Worm (Caenorhabditis elegans) whole organism, late embryonic: ENCODE results near the gene Y34B4A.4.

ENCODE experiments used
- C38D4.7 ChIP-seq: fragments of 200-800 bp; sonication (Bioruptor generic); optimal IDR thresholded peaks from 2 replicates; lab custom pipeline; 2018; ENCODE audit warnings: mild to moderate bottlenecking, missing genetic modification characterization, moderate library complexity, missing compliant biosample characterization
- K02D7.2 ChIP-seq: sonication (generic microtip); optimal IDR thresholded peaks from 2 replicates; lab custom pipeline; 2017; ENCODE audit warnings: mild to moderate bottlenecking, missing genetic modification characterization, missing compliant biosample characterization
- K09A11.1 ChIP-seq: sonication (generic microtip); optimal IDR thresholded peaks from 2 replicates; lab custom pipeline; 2017; ENCODE audit warnings: antibody characterized with exemption, mild to moderate bottlenecking, missing genetic modification characterization, missing compliant biosample characterization; ENCODE audit not compliant: insufficient read depth
- T23F11.4 ChIP-seq: fragments of 200-800 bp; sonication (Bioruptor generic); optimal IDR thresholded peaks from 2 replicates; lab custom pipeline; 2018; ENCODE audit warnings: mild to moderate bottlenecking, missing genetic modification characterization, missing compliant biosample characterization
- Y22D7AL.16 ChIP-seq: sonication (generic microtip); optimal IDR thresholded peaks from 2 replicates; lab custom pipeline; 2016; ENCODE audit warnings: missing genetic modification characterization, missing compliant biosample characterization
- ama-1 ChIP-seq: fragments of 150-350 bp; optimal IDR thresholded peaks from 2 replicates; lab custom pipeline; 2014
- ceh-18 ChIP-seq: sonication (generic microtip); optimal IDR thresholded peaks from 2 replicates; lab custom pipeline; 2016; ENCODE audit warnings: missing genetic modification characterization, missing compliant biosample characterization
- ceh-19 ChIP-seq: fragments of 200-800 bp; sonication (Bioruptor generic); optimal IDR thresholded peaks from 2 replicates; lab custom pipeline; 2018; ENCODE audit warnings: mild to moderate bottlenecking, missing genetic modification characterization, missing compliant biosample characterization
- ceh-2 ChIP-seq: sonication (generic microtip); optimal IDR thresholded peaks from 2 replicates; lab custom pipeline; 2016; ENCODE audit warnings: missing genotype, missing genetic modification characterization, missing compliant biosample characterization
- ceh-22 ChIP-seq: sonication (generic microtip); optimal IDR thresholded peaks from 2 replicates; lab custom pipeline; 2017; ENCODE audit warnings: missing biosample characterization, missing genetic modification characterization
- ceh-24 ChIP-seq: sonication (generic microtip); optimal IDR thresholded peaks from 2 replicates; lab custom pipeline; 2016; ENCODE audit warnings: mild to moderate bottlenecking, missing genetic modification characterization, missing compliant biosample characterization
- ceh-30 ChIP-seq: fragments of 150-350 bp; optimal IDR thresholded peaks from 2 replicates; lab custom pipeline; 2014; ENCODE audit warnings: missing biosample characterization, missing genetic modification characterization
- ceh-34 ChIP-seq: sonication (generic microtip); optimal IDR thresholded peaks from 2 replicates; lab custom pipeline; 2016; ENCODE audit warnings: mild to moderate bottlenecking, missing genetic modification characterization, missing compliant biosample characterization
- ceh-45 ChIP-seq: fragments of 200-800 bp; sonication (Bioruptor generic); IDR thresholded peaks from 2 replicates; pipeline ENCODE4 v1.3.6; 2022; ENCODE audit warnings: missing genetic modification reagents, missing genetic modification characterization, missing compliant biosample characterization
- ceh-48 ChIP-seq: sonication (generic microtip); optimal IDR thresholded peaks from 2 replicates; lab custom pipeline; 2016; ENCODE audit warnings: missing genetic modification characterization, inconsistent platforms, missing compliant biosample characterization
- ceh-6 ChIP-seq: fragments of 200-800 bp; sonication (Bioruptor generic); optimal IDR thresholded peaks from 2 replicates; lab custom pipeline; 2018; ENCODE audit warnings: mild to moderate bottlenecking, missing genetic modification characterization, missing compliant biosample characterization
- ceh-9 ChIP-seq: sonication (generic microtip); optimal IDR thresholded peaks from 2 replicates; lab custom pipeline; 2016; ENCODE audit warnings: mild to moderate bottlenecking, missing genetic modification characterization, inconsistent platforms, missing compliant biosample characterization
- che-1 ChIP-seq: sonication (generic microtip); optimal IDR thresholded peaks from 2 replicates; lab custom pipeline; 2016; ENCODE audit warnings: mild to moderate bottlenecking, missing genetic modification characterization, missing compliant biosample characterization
- dmd-4 ChIP-seq: sonication (generic microtip); optimal IDR thresholded peaks from 2 replicates; lab custom pipeline; 2016; ENCODE audit warnings: borderline replicate concordance, missing genetic modification characterization, missing compliant biosample characterization
- dve-1 ChIP-seq: sonication (generic microtip); optimal IDR thresholded peaks from 2 replicates; lab custom pipeline; 2017; ENCODE audit warnings: antibody characterized with exemption, mild to moderate bottlenecking, missing genetic modification characterization, missing compliant biosample characterization
- fkh-10 ChIP-seq: fragments of 150-350 bp; optimal IDR thresholded peaks from 2 replicates; lab custom pipeline; 2014; ENCODE audit warnings: missing biosample characterization, missing genetic modification reagents, missing genetic modification characterization
- fkh-6 ChIP-seq: sonication (generic microtip); optimal IDR thresholded peaks from 2 replicates; lab custom pipeline; 2016; ENCODE audit warnings: missing genetic modification characterization, missing compliant biosample characterization
- gmeb-2 ChIP-seq: sonication (generic microtip); optimal IDR thresholded peaks from 2 replicates; lab custom pipeline; 2016; ENCODE audit warnings: missing genetic modification characterization, inconsistent platforms, missing compliant biosample characterization
- hlh-15 ChIP-seq: sonication (generic microtip); optimal IDR thresholded peaks from 2 replicates; lab custom pipeline; 2016; ENCODE audit warnings: missing genetic modification characterization, missing compliant biosample characterization
- hlh-30 ChIP-seq: sonication (generic microtip); optimal IDR thresholded peaks from 2 replicates; lab custom pipeline; 2017; ENCODE audit warnings: antibody characterized with exemption, missing genetic modification characterization, missing compliant biosample characterization; ENCODE audit not compliant: insufficient read depth
- hlh-6 ChIP-seq: sonication (generic microtip); optimal IDR thresholded peaks from 2 replicates; lab custom pipeline; 2016; ENCODE audit warnings: missing genotype, missing genetic modification characterization, missing compliant biosample characterization
- lim-6 ChIP-seq: sonication (generic microtip); optimal IDR thresholded peaks from 2 replicates; lab custom pipeline; 2016; ENCODE audit warnings: missing genetic modification characterization, missing compliant biosample characterization
- lin-11 ChIP-seq: fragments of 200-800 bp; sonication (Bioruptor generic); optimal IDR thresholded peaks from 2 replicates; lab custom pipeline; 2018; ENCODE audit warnings: mild to moderate bottlenecking, missing genetic modification characterization, missing compliant biosample characterization
- madf-2 ChIP-seq: sonication (generic microtip); optimal IDR thresholded peaks from 2 replicates; lab custom pipeline; 2017; ENCODE audit warnings: missing genetic modification characterization, missing compliant biosample characterization
- mec-3 ChIP-seq: sonication (generic microtip); optimal IDR thresholded peaks from 2 replicates; lab custom pipeline; 2016; ENCODE audit warnings: borderline replicate concordance, missing genetic modification characterization, missing compliant biosample characterization
- nhr-232 ChIP-seq: sonication (generic microtip); optimal IDR thresholded peaks from 2 replicates; lab custom pipeline; 2016; ENCODE audit warnings: missing genetic modification characterization, missing compliant biosample characterization
- pat-9 ChIP-seq: fragments of 200-800 bp; sonication (Bioruptor generic); optimal IDR thresholded peaks from 2 replicates; lab custom pipeline; 2018; ENCODE audit warnings: mild to moderate bottlenecking, missing genetic modification characterization, moderate library complexity, missing compliant biosample characterization
- pha-4 ChIP-seq: fragments of 150-350 bp; optimal IDR thresholded peaks from 2 replicates; lab custom pipeline; 2018; ENCODE audit warnings: missing biosample characterization, missing genetic modification reagents, missing genetic modification characterization
- pqm-1 ChIP-seq: sonication (generic microtip); optimal IDR thresholded peaks from 2 replicates; lab custom pipeline; 2016; ENCODE audit warnings: missing genetic modification characterization, missing compliant biosample characterization
- ref-2 ChIP-seq: sonication (generic microtip); optimal IDR thresholded peaks from 2 replicates; lab custom pipeline; 2016; ENCODE audit warnings: missing genetic modification characterization, missing compliant biosample characterization
- rnt-1 ChIP-seq: sonication (generic microtip); optimal IDR thresholded peaks from 2 replicates; lab custom pipeline; 2016; ENCODE audit warnings: missing genetic modification characterization, missing compliant biosample characterization
- sdc-2 ChIP-seq: sonication (generic microtip); optimal IDR thresholded peaks from 2 replicates; lab custom pipeline; 2016; ENCODE audit warnings: missing genotype, missing genetic modification characterization, missing compliant biosample characterization
- sox-2 ChIP-seq: fragments of 200-800 bp; sonication (Bioruptor generic); IDR thresholded peaks from 2 replicates; pipeline ENCODE4 v1.3.6; 2022; ENCODE audit warnings: missing genetic modification reagents, missing genetic modification characterization, missing compliant biosample characterization
- sox-4 ChIP-seq: sonication (generic microtip); optimal IDR thresholded peaks from 2 replicates; lab custom pipeline; 2017; ENCODE audit warnings: mild to moderate bottlenecking, missing genetic modification characterization, inconsistent platforms, missing compliant biosample characterization
- tbx-7 ChIP-seq: sonication (generic microtip); optimal IDR thresholded peaks from 2 replicates; lab custom pipeline; 2016; ENCODE audit warnings: missing genotype, missing genetic modification characterization, missing compliant biosample characterization
- ttx-3 ChIP-seq: sonication (generic microtip); optimal IDR thresholded peaks from 2 replicates; lab custom pipeline; 2016; ENCODE audit warnings: missing genetic modification reagents, missing genetic modification characterization, missing compliant biosample characterization
- unc-3 ChIP-seq, 2 experiments: fragments of 200-800 bp in 1 of 2; sonication (Bioruptor generic) in 1 of 2; sonication (generic microtip) in 1 of 2; conservative IDR thresholded peaks in 1 of 2; optimal IDR thresholded peaks in 1 of 2; 2 replicates each; pipeline versions ENCODE4 v1.3.6 to Lab custom; 2016 to 2022; ENCODE audit warnings: missing compliant biosample characterization in 2 of 2, missing genetic modification characterization in 2 of 2, missing genetic modification reagents in 1 of 2
- unc-55 ChIP-seq: sonication (generic microtip); optimal IDR thresholded peaks from 2 replicates; lab custom pipeline; 2017; ENCODE audit warnings: missing biosample characterization, missing genetic modification reagents, missing genetic modification characterization
- unc-86 ChIP-seq: sonication (generic microtip); optimal IDR thresholded peaks from 2 replicates; lab custom pipeline; 2016; ENCODE audit warnings: missing genetic modification characterization, missing compliant biosample characterization
- zip-5 ChIP-seq: sonication (generic microtip); optimal IDR thresholded peaks from 2 replicates; lab custom pipeline; 2016; ENCODE audit warnings: missing genetic modification characterization, missing compliant biosample characterization
- ztf-16 ChIP-seq: sonication (generic microtip); optimal IDR thresholded peaks from 2 replicates; lab custom pipeline; 2017; ENCODE audit warnings: missing genetic modification characterization, missing compliant biosample characterization

Y34B4A.4 gene

ce11 chrX:5309622-5310021, 45.5 kb downstream of the Y34B4A.4 start:
- TF ChIP-seq pha-4 (no peak), pqm-1 (no peak), sox-2 (GFP tag; lab: Robert Waterston, UW) (no peak), hlh-30 (tag; lab: Kevin White, UChicago) (no peak), dmd-4 (no peak), ceh-45 (no peak), ceh-18 (tag; lab: Kevin White, UChicago) (no peak), unc-86 (tag; lab: Kevin White, UChicago) (no peak), ref-2 (no peak)

DNA sequence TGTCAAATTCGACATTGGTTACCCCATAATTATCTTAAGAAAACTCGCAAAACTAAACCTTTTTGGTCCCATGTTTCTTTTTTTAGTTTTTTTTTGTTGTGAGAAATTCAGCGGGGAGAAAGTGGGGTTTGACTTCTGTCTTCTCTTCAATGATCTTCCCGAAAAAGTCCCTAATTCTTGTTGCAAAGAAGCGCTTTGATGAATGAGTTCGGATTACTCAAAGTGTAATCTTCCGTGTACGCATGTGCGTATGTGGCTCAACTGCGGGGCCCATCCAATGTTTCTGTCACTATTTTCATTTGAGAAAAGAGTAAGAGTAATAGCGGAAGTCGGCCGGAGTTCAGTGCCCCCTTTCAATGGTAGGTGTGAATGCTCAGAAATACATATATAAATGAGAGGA, 47.0 kb downstream of the Y34B4A.4 start:
- TF ChIP-seq ceh-34 (tag; lab: Kevin White, UChicago) (no peak), ttx-3 (tag; lab: Kevin White, UChicago) (no peak), hlh-6 (tag; lab: Kevin White, UChicago) (no peak), ceh-22 (tag; lab: Kevin White, UChicago) (no peak), ceh-24 (no peak), che-1 (tag; lab: Kevin White, UChicago) (no peak), dmd-4 (no peak)

DNA sequence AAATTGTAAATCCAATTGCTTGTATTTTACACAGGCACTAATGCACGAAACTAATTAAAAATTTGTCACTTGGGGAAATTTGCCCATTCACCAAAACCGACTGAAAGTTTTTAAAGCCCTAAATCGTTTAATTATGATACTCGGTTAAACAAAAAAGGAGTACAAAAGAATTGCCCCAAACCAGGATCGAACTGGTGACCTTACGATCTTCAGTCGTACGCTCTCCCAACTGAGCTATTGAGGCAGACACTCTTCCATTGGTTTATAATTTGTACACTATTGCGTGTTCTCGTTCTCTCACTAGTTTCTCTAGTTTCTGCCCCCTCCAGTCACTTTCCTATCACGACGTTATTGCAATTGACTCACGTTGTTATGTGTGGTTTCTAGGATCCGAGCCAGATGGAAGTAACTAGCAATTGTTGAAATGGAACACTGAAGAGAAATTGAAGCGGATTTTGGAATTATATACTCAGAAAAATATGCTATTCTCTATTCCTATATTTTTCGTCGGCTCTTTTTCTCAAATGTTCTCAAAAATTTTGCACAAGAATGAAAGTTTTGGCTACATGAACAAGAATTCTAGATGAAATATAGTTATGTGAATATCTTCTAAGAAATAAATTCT, 55.2 kb downstream of the Y34B4A.4 start:
- peak; percentile 54 for TF ChIP-seq ceh-18 (tag; lab: Kevin White, UChicago)
- TF ChIP-seq mec-3 (tag; lab: Kevin White, UChicago), result no peak
- TF ChIP-seq ceh-34 (tag; lab: Kevin White, UChicago), result peak; percentile 55
- peak; percentile 77 for TF ChIP-seq ceh-6 (GFP tag; lab: Kevin White, UChicago)
- TF ChIP-seq unc-86 (tag; lab: Kevin White, UChicago), result peak; percentile 78
- peak; percentile 69 for TF ChIP-seq Y22D7AL.16 (tag; lab: Kevin White, UChicago)
- TF ChIP-seq sox-4 (tag; lab: Kevin White, UChicago), result peak; percentile 67
- peak; percentile 54 for TF ChIP-seq ceh-2 (tag; lab: Kevin White, UChicago)
- TF ChIP-seq gmeb-2 (tag; lab: Kevin White, UChicago), result peak; percentile 70
- peak; percentile 61 for TF ChIP-seq ttx-3 (tag; lab: Kevin White, UChicago)
- TF ChIP-seq nhr-232 (tag; lab: Kevin White, UChicago), result peak; percentile 70
- no peak for TF ChIP-seq pqm-1
- TF ChIP-seq K02D7.2 (tag; lab: Kevin White, UChicago), result peak; percentile 58
- TF ChIP-seq T23F11.4 (GFP tag; lab: Kevin White, UChicago), result peak; percentile 68
- peak; percentile 71; the same call in 1 of the 2 replicates for TF ChIP-seq unc-3 (GFP tag; conservative IDR thresholded peaks at IDR 0.05; lab: Robert Waterston, UW)
- peak; percentile 42 for TF ChIP-seq unc-3 (tag; optimal IDR thresholded peaks at IDR 0.05; lab: Kevin White, UChicago)
- TF ChIP-seq unc-55, result no peak
- peak; percentile 45 for TF ChIP-seq ceh-30 (tag; lab: Kevin White, UChicago)
- TF ChIP-seq ceh-24, result peak; percentile 39
- TF ChIP-seq ceh-48 (tag; lab: Kevin White, UChicago), result peak; percentile 60
- TF ChIP-seq lim-6, result peak; percentile 41
- TF ChIP-seq C38D4.7 (GFP tag; lab: Kevin White, UChicago), result peak; percentile 72
- no peak for TF ChIP-seq fkh-10
- peak; percentile 51 for TF ChIP-seq ceh-9
- TF ChIP-seq ceh-22 (tag; lab: Kevin White, UChicago), result no peak
- TF ChIP-seq lin-11 (tag; lab: Kevin White, UChicago), result peak; percentile 58
- peak; percentile 57 for TF ChIP-seq madf-2 (tag; lab: Kevin White, UChicago)
- peak; percentile 32 for TF ChIP-seq rnt-1 (tag; lab: Kevin White, UChicago)
- peak; percentile 41 for TF ChIP-seq hlh-15 (tag; lab: Kevin White, UChicago)
- peak; percentile 49 for TF ChIP-seq K09A11.1 (tag; lab: Kevin White, UChicago)
- TF ChIP-seq pat-9, result peak; percentile 46
- TF ChIP-seq fkh-6 (tag; lab: Kevin White, UChicago), result peak; percentile 68
- no peak for TF ChIP-seq tbx-7 (tag; lab: Kevin White, UChicago)
- peak; percentile 68 for TF ChIP-seq sox-2 (GFP tag; lab: Robert Waterston, UW)
- no peak for TF ChIP-seq ama-1
- peak; percentile 65 for TF ChIP-seq ceh-19 (GFP tag; lab: Kevin White, UChicago)
- TF ChIP-seq zip-5 (tag; lab: Kevin White, UChicago), result peak; percentile 34
- TF ChIP-seq hlh-30 (tag; lab: Kevin White, UChicago), result no peak
- TF ChIP-seq dve-1 (tag; lab: Kevin White, UChicago), result peak; percentile 34
- TF ChIP-seq sdc-2, result peak; percentile 80
- peak; percentile 36 for TF ChIP-seq ztf-16 (tag; lab: Kevin White, UChicago)
